Worm (Caenorhabditis elegans): ENCODE data around the gene ZC196.3.

ce11 chrV:8754670-8755069 lies 18.2 kb downstream of the ZC196.3 start, which contains the start of gene B0507.4:
- TF ChIP-seq zag-1 (tag; optimal IDR thresholded peaks at IDR 0.05) (no peak), fos-1 (tag; optimal IDR thresholded peaks at IDR 0.05) (no peak), ztf-4 (tag; optimal IDR thresholded peaks at IDR 0.05) (no peak), ama-1 (optimal IDR thresholded peaks at IDR 0.05) (no peak), aly-2 (tag; optimal IDR thresholded peaks at IDR 0.05) (no peak), unc-39 (tag; optimal IDR thresholded peaks at IDR 0.05) (no peak), unc-62 (GFP tag; optimal IDR thresholded peaks at IDR 0.05) (no peak)

All from whole organism, L3 larva.